Fruit fly (Drosophila melanogaster) whole organism: ENCODE results near the gene CG1146.

ENCODE experiments used
- CG8478 ChIP-seq: fragments of >200 bp; optimal IDR thresholded peaks from 2 replicates; lab custom pipeline; 2018; ENCODE audit warnings: inconsistent platforms
- Dll ChIP-seq: fragments of >200 bp; optimal IDR thresholded peaks from 2 replicates; lab custom pipeline; 2017
- EcR ChIP-seq, 2 experiments: fragments of >200 bp; optimal IDR thresholded peaks; 2 replicates each; lab custom pipeline; 2017; ENCODE audit warnings: missing biosample characterization in 2 of 2, missing genetic modification characterization in 2 of 2, missing genetic modification reagents in 2 of 2
- pan ChIP-seq: fragments of >200 bp; optimal IDR thresholded peaks from 2 replicates; lab custom pipeline; 2017
- psq ChIP-seq: fragments of >200 bp; optimal IDR thresholded peaks from 2 replicates; lab custom pipeline; 2017
- usp ChIP-seq: fragments of >200 bp; optimal IDR thresholded peaks from 2 replicates; lab custom pipeline; 2017; ENCODE audit warnings: missing biosample characterization, missing genetic modification characterization, mixed read lengths

DNA sequence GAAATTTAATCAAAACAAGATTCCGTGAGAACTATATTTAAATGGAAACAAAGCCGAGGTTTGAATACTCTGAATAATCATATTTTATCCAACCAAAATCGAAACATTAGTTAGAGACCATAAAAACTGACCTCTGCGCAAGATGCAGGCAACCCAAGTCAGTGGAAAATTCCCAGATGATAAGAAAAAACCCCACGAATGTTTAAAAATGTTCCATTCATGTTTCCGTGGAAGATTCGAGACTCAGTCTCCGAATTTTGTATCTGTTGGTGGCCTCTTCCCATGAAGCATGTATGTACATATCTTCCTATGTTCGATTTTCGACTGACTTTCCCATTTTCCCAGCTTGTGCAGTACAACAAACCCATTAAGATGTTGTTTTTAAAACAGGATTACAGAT, 16.2 kb downstream of the CG1146 start:
- TF ChIP-seq psq (lab: Kevin White, UChicago) (no peak), CG8478 (lab: Kevin White, UChicago) (no peak), pan (lab: Kevin White, UChicago) (no peak), usp (GFP tag; lab: Kevin White, UChicago) (no peak), EcR (GFP tag; optimal IDR thresholded peaks at IDR 0.05; lab: Kevin White, UChicago) (no peak), Dll (no peak)
